Fruit fly (Drosophila melanogaster) whole organism, embryonic: Measurements from ENCODE around the gene Cdk1.

ENCODE experiments used
- Aef1 ChIP-seq: fragments of 200-800 bp; sonication (Bioruptor generic); IDR thresholded peaks from 3 replicates; pipeline ENCODE4 v1.3.6; 2022; ENCODE audit warnings: missing biosample characterization, missing genetic modification characterization
- Atf6 ChIP-seq: fragments of 200-800 bp; sonication (Bioruptor generic); IDR thresholded peaks from 2 replicates; pipeline ENCODE4 v1.3.6; 2022; ENCODE audit warnings: missing biosample characterization, missing genetic modification characterization
- Awh ChIP-seq: fragments of 200-800 bp; sonication (Bioruptor generic); IDR thresholded peaks from 2 replicates; pipeline ENCODE4, ENCODE4 v1.3.6; 2022; ENCODE audit warnings: missing biosample characterization, missing genetic modification characterization
- Bteb2 ChIP-seq: fragments of 200-800 bp; sonication (Bioruptor generic); optimal IDR thresholded peaks from 2 replicates; lab custom pipeline; 2016; ENCODE audit warnings: missing biosample characterization, missing genetic modification characterization
- CG10147 ChIP-seq: fragments of 200-800 bp; sonication (Bioruptor generic); optimal IDR thresholded peaks from 2 replicates; lab custom pipeline; 2019; ENCODE audit warnings: missing biosample characterization, mild to moderate bottlenecking, missing genetic modification characterization, moderate library complexity
- CG10431 ChIP-seq: fragments of 200-800 bp; sonication (Bioruptor generic); optimal IDR thresholded peaks from 3 replicates; lab custom pipeline; 2018; ENCODE audit warnings: missing biosample characterization, mild to moderate bottlenecking, missing genetic modification characterization
- CG10979 ChIP-seq: fragments of 200-800 bp; sonication (Bioruptor generic); optimal IDR thresholded peaks from 2 replicates; lab custom pipeline; 2018; ENCODE audit warnings: missing biosample characterization, mild to moderate bottlenecking, missing genetic modification characterization, moderate library complexity
- CG11247 ChIP-seq: fragments of 200-800 bp; sonication (Bioruptor generic); IDR thresholded peaks from 2 replicates; pipeline ENCODE4 v1.3.6; 2022; ENCODE audit warnings: missing biosample characterization, missing genetic modification characterization
- CG11560 ChIP-seq: fragments of 200-800 bp; sonication (Bioruptor generic); IDR thresholded peaks from 3 replicates; pipeline ENCODE4 v1.3.6; 2022; ENCODE audit warnings: missing biosample characterization, missing genetic modification characterization
- CG14014 ChIP-seq: fragments of 200-800 bp; sonication (Bioruptor generic); IDR thresholded peaks from 2 replicates; pipeline ENCODE4 v1.3.6; 2022; ENCODE audit warnings: missing biosample characterization, missing genetic modification characterization
- CG14667 ChIP-seq: fragments of 200-800 bp; sonication (Bioruptor generic); IDR thresholded peaks from 2 replicates; pipeline ENCODE4 v1.3.6; 2022; ENCODE audit warnings: missing biosample characterization, missing genetic modification characterization
- CG15073 ChIP-seq: fragments of 200-800 bp; sonication (Bioruptor generic); optimal IDR thresholded peaks from 2 replicates; lab custom pipeline; 2016; ENCODE audit warnings: missing biosample characterization, missing genetic modification characterization
- CG15601 ChIP-seq: fragments of 200-800 bp; sonication (Bioruptor generic); optimal IDR thresholded peaks from 3 replicates; lab custom pipeline; 2019; ENCODE audit warnings: missing biosample characterization, mild to moderate bottlenecking, missing genetic modification characterization, moderate library complexity
- CG17612 ChIP-seq: fragments of 200-800 bp; sonication (Bioruptor generic); IDR thresholded peaks from 2 replicates; pipeline ENCODE4 v1.3.6; 2022; ENCODE audit warnings: missing biosample characterization, missing genetic modification characterization
- CG31388 ChIP-seq: fragments of 200-800 bp; sonication (Bioruptor generic); optimal IDR thresholded peaks from 2 replicates; lab custom pipeline; 2016; ENCODE audit warnings: missing biosample characterization, missing genetic modification characterization
- CG3847 ChIP-seq: fragments of 200-800 bp; sonication (Bioruptor generic); IDR thresholded peaks from 2 replicates; pipeline ENCODE4 v1.3.6; 2022; ENCODE audit warnings: missing biosample characterization, missing genetic modification characterization
- CG42726 ChIP-seq: fragments of 200-800 bp; sonication (Bioruptor generic); IDR thresholded peaks from 2 replicates; pipeline ENCODE4 v1.3.6; 2022; ENCODE audit warnings: missing biosample characterization, missing genetic modification characterization; ENCODE audit not compliant: partially characterized antibody
- CG6854 ChIP-seq: fragments of 200-800 bp; sonication (Bioruptor generic); optimal IDR thresholded peaks from 3 replicates; lab custom pipeline; 2017; ENCODE audit warnings: missing biosample characterization, mild to moderate bottlenecking, missing genetic modification characterization
- CG7745 ChIP-seq: fragments of 200-800 bp; sonication (Bioruptor generic); optimal IDR thresholded peaks from 2 replicates; lab custom pipeline; 2018; ENCODE audit warnings: missing biosample characterization, mild to moderate bottlenecking, missing genetic modification characterization, moderate library complexity
- CG7928 ChIP-seq: fragments of 200-800 bp; sonication (Bioruptor generic); optimal IDR thresholded peaks from 2 replicates; lab custom pipeline; 2017; ENCODE audit warnings: missing biosample characterization, mild to moderate bottlenecking, missing genetic modification characterization
- CG8924 ChIP-seq: fragments of 200-800 bp; optimal IDR thresholded peaks from 3 replicates; lab custom pipeline; 2019; ENCODE audit warnings: missing biosample characterization, mild to moderate bottlenecking, missing genetic modification characterization, moderate library complexity
- CG9727 ChIP-seq: fragments of 200-800 bp; sonication (Bioruptor generic); optimal IDR thresholded peaks from 3 replicates; lab custom pipeline; 2017; ENCODE audit warnings: missing biosample characterization, mild to moderate bottlenecking, missing genetic modification characterization
- D19B ChIP-seq: fragments of 200-800 bp; sonication (Bioruptor generic); optimal IDR thresholded peaks from 2 replicates; lab custom pipeline; 2017; ENCODE audit warnings: missing biosample characterization, mild to moderate bottlenecking, missing genetic modification characterization
- Doc2 ChIP-seq: fragments of 200-800 bp; sonication (Bioruptor generic); IDR thresholded peaks from 2 replicates; pipeline ENCODE4 v1.3.6; 2022; ENCODE audit warnings: missing biosample characterization, missing genetic modification characterization
- HLH3B ChIP-seq: fragments of 200-800 bp; sonication (Bioruptor generic); IDR thresholded peaks from 2 replicates; pipeline ENCODE4 v1.3.6; 2022; ENCODE audit warnings: missing biosample characterization, missing genetic modification characterization
- HLH54F ChIP-seq: fragments of 200-800 bp; sonication (Bioruptor generic); optimal IDR thresholded peaks from 3 replicates; lab custom pipeline; 2016; ENCODE audit warnings: missing biosample characterization, missing genetic modification characterization
- Hr39 ChIP-seq: fragments of >200 bp; optimal IDR thresholded peaks from 2 replicates; lab custom pipeline; 2017
- Mad ChIP-seq: fragments of 200-800 bp; sonication (Bioruptor generic); optimal IDR thresholded peaks from 2 replicates; lab custom pipeline; 2016; ENCODE audit warnings: missing biosample characterization, missing genetic modification characterization
- Mrtf ChIP-seq: fragments of 200-800 bp; sonication (Bioruptor generic); IDR thresholded peaks from 3 replicates; pipeline ENCODE4 v1.3.6; 2022; ENCODE audit warnings: missing biosample characterization, missing genetic modification characterization
- Opbp ChIP-seq: fragments of 200-800 bp; sonication (Bioruptor generic); IDR thresholded peaks from 3 replicates; pipeline ENCODE4 v1.3.6; 2022; ENCODE audit warnings: missing biosample characterization, missing genetic modification characterization; ENCODE audit not compliant: partially characterized antibody
- Scr ChIP-seq: fragments of 200-800 bp; sonication (Bioruptor generic); IDR thresholded peaks from 2 replicates; pipeline ENCODE4 v1.3.6; 2022; ENCODE audit warnings: missing biosample characterization, missing genetic modification characterization; ENCODE audit not compliant: partially characterized antibody
- Spps ChIP-seq: fragments of 200-800 bp; sonication (Bioruptor generic); optimal IDR thresholded peaks from 2 replicates; lab custom pipeline; 2018; ENCODE audit warnings: missing biosample characterization, mild to moderate bottlenecking, missing genetic modification characterization
- Ssrp ChIP-seq: fragments of 200-800 bp; sonication (Bioruptor generic); optimal IDR thresholded peaks from 2 replicates; lab custom pipeline; 2018; ENCODE audit warnings: missing biosample characterization, mild to moderate bottlenecking, missing genetic modification characterization, moderate library complexity
- Taf1 ChIP-seq: fragments of 200-800 bp; sonication (Bioruptor generic); IDR thresholded peaks from 2 replicates; pipeline ENCODE4 v1.3.6; 2022; ENCODE audit warnings: missing biosample characterization, missing genetic modification characterization
- Tbp ChIP-seq: fragments of >200 bp; optimal IDR thresholded peaks from 2 replicates; lab custom pipeline; 2018; ENCODE audit warnings: missing biosample characterization, missing genetic modification characterization
- Vsx1 ChIP-seq: fragments of 200-800 bp; sonication (Bioruptor generic); optimal IDR thresholded peaks from 2 replicates; lab custom pipeline; 2017; ENCODE audit warnings: missing biosample characterization, mild to moderate bottlenecking, missing genetic modification characterization, missing genetic modification reagents
- Xrp1 ChIP-seq: fragments of 200-800 bp; sonication (Bioruptor generic); IDR thresholded peaks from 2 replicates; pipeline ENCODE4 v1.3.6; 2022; ENCODE audit warnings: missing biosample characterization, missing genetic modification characterization
- cwo ChIP-seq: fragments of 200-800 bp; sonication (Bioruptor generic); optimal IDR thresholded peaks from 3 replicates; lab custom pipeline; 2017; ENCODE audit warnings: missing biosample characterization, missing genetic modification characterization, mild to moderate bottlenecking, moderate library complexity, missing genetic modification reagents
- dati ChIP-seq: fragments of 200-800 bp; sonication (Bioruptor generic); IDR thresholded peaks from 2 replicates; pipeline ENCODE4 v1.3.6; 2022; ENCODE audit warnings: missing biosample characterization, missing genetic modification characterization
- grau ChIP-seq: fragments of 200-800 bp; optimal IDR thresholded peaks from 3 replicates; lab custom pipeline; 2019; ENCODE audit warnings: missing biosample characterization, mild to moderate bottlenecking, missing genetic modification characterization, moderate library complexity
- kay ChIP-seq: fragments of 200-800 bp; sonication (Bioruptor generic); optimal IDR thresholded peaks from 2 replicates; lab custom pipeline; 2016; ENCODE audit warnings: missing biosample characterization, missing genetic modification characterization
- lmd ChIP-seq: fragments of 200-800 bp; sonication (Bioruptor generic); IDR thresholded peaks from 2 replicates; pipeline ENCODE4 v1.3.6; 2022; ENCODE audit warnings: missing biosample characterization, missing genetic modification characterization
- nerfin-2 ChIP-seq: fragments of 200-800 bp; sonication (Bioruptor generic); IDR thresholded peaks from 2 replicates; pipeline ENCODE4 v1.3.6; 2022; ENCODE audit warnings: missing biosample characterization, missing genetic modification characterization; ENCODE audit not compliant: partially characterized antibody
- ranshi ChIP-seq: fragments of 200-800 bp; sonication (Bioruptor generic); IDR thresholded peaks from 2 replicates; pipeline ENCODE4 v1.3.6; 2022; ENCODE audit warnings: missing biosample characterization, missing genetic modification characterization
- scrt ChIP-seq: fragments of 200-800 bp; sonication (Bioruptor generic); optimal IDR thresholded peaks from 2 replicates; lab custom pipeline; 2018; ENCODE audit warnings: missing biosample characterization, mild to moderate bottlenecking, missing genetic modification characterization, moderate library complexity
- sd ChIP-seq: fragments of 200-800 bp; sonication (Bioruptor generic); optimal IDR thresholded peaks from 3 replicates; lab custom pipeline; 2018; ENCODE audit warnings: missing biosample characterization, mild to moderate bottlenecking, missing genetic modification characterization, moderate library complexity
- sna ChIP-seq: fragments of 200-800 bp; sonication (Bioruptor generic); IDR thresholded peaks from 2 replicates; pipeline ENCODE4 v1.3.6; 2022; ENCODE audit warnings: missing biosample characterization, missing genetic modification characterization; ENCODE audit not compliant: partially characterized antibody
- ssp ChIP-seq: fragments of 200-800 bp; sonication (Bioruptor generic); IDR thresholded peaks from 2 replicates; pipeline ENCODE4 v1.3.6; 2022; ENCODE audit warnings: missing biosample characterization, missing genetic modification characterization
- stwl ChIP-seq: fragments of 200-800 bp; sonication (Bioruptor generic); optimal IDR thresholded peaks from 3 replicates; lab custom pipeline; 2018; ENCODE audit warnings: missing biosample characterization, mild to moderate bottlenecking, missing genetic modification characterization, moderate library complexity
- toy ChIP-seq: fragments of 200-800 bp; sonication (Bioruptor generic); IDR thresholded peaks from 2 replicates; pipeline ENCODE4 v1.3.6; 2022; ENCODE audit warnings: missing biosample characterization, missing genetic modification characterization
- vvl ChIP-seq: fragments of 200-800 bp; sonication (Bioruptor generic); IDR thresholded peaks from 2 replicates; pipeline ENCODE4 v1.3.6; 2022; ENCODE audit warnings: missing biosample characterization, missing genetic modification characterization

The Cdk1 gene

DNA sequence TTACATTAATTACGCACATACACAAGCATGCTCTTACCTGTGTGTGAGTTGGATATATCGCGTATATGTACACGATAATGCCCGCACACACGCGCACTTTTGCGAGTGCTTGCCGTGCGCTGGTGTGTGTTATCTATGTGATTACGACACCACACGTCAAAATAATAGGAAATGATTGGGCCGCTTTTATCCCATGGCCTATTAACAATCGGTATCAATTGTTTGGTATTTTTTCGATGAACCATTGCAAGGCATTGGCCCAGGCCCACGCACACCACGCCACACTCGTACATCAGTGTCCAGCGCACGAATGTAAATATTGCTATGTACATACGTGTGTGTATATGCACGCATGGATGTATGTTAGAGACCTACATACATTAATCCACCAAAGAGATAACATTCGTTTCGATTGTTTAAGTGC is 51.2 kb downstream of the Cdk1 start (continued):
- TF ChIP-seq toy (GFP tag; lab: Robert Waterston, UW) (no peak), dati (no peak), kay (GFP tag; lab: Kevin White, UChicago) (peak; percentile 90), CG10147 (GFP tag; lab: Kevin White, UChicago) (peak; percentile 64), ranshi (GFP tag; lab: Robert Waterston, UW) (peak; percentile 46; the same call in 1 of the 2 replicates), CG42726 (peak; percentile 28; the same call in 1 of the 2 replicates), Doc2 (GFP tag; lab: Robert Waterston, UW) (no peak), CG6854 (GFP tag; lab: Kevin White, UChicago) (peak; percentile 71), CG11247 (GFP tag; lab: Robert Waterston, UW) (no peak), Bteb2 (GFP tag; lab: Kevin White, UChicago) (peak; percentile 36), CG15601 (tag; lab: Kevin White, UChicago) (peak; percentile 77), CG10431 (GFP tag; lab: Kevin White, UChicago) (peak; percentile 74), Vsx1 (GFP tag; lab: Kevin White, UChicago) (peak; percentile 75), Taf1 (GFP tag; lab: Robert Waterston, UW) (0 out of 2 replicates have a peak, but pooled peaks have one; percentile 24), Ssrp (tag; lab: Kevin White, UChicago) (no peak), CG17612 (GFP tag; lab: Robert Waterston, UW) (no peak), stwl (tag; lab: Kevin White, UChicago) (peak; percentile 65), CG9727 (peak; percentile 57), ssp (GFP tag; lab: Robert Waterston, UW) (no peak), Spps (tag; lab: Kevin White, UChicago) (peak; percentile 43), CG7745 (tag; lab: Kevin White, UChicago) (peak; percentile 66), sd (peak; percentile 93), D19B (peak; percentile 54), CG15073 (no peak), Awh (GFP tag; lab: Robert Waterston, UW) (peak; percentile 78; the same call in 1 of the 2 replicates), Mad (no peak), CG14667 (no peak), vvl (GFP tag; lab: Robert Waterston, UW) (peak; percentile 93), HLH3B (GFP tag; lab: Robert Waterston, UW) (peak; percentile 32; the same call in 1 of the 2 replicates), Xrp1 (GFP tag; lab: Robert Waterston, UW) (peak; percentile 67), sna (GFP tag; lab: Robert Waterston, UW) (peak; percentile 63), grau (tag; lab: Kevin White, UChicago) (peak; percentile 62), CG10979 (tag; lab: Kevin White, UChicago) (peak; percentile 44), lmd (GFP tag; lab: Robert Waterston, UW) (no peak), cwo (GFP tag; lab: Kevin White, UChicago) (peak; percentile 61), Scr (GFP tag; lab: Robert Waterston, UW) (peak; percentile 69), CG14014 (peak; percentile 56; the same call in 1 of the 2 replicates), CG31388 (GFP tag; lab: Kevin White, UChicago) (no peak), scrt (peak; percentile 50), CG11560 (tag; lab: Robert Waterston, UW) (no peak), Opbp (GFP tag; lab: Robert Waterston, UW) (no peak; the same call in 2 of the 3 replicates), CG8924 (tag; lab: Kevin White, UChicago) (peak; percentile 82), CG7928 (GFP tag; lab: Kevin White, UChicago) (no peak), Tbp (GFP tag; lab: Kevin White, UChicago) (no peak), Aef1 (GFP tag; lab: Robert Waterston, UW) (no peak), Mrtf (GFP tag; lab: Robert Waterston, UW) (no peak), HLH54F (peak; percentile 25), CG3847 (GFP tag; lab: Robert Waterston, UW) (no peak), Hr39 (lab: Kevin White, UChicago) (no peak), nerfin-2 (GFP tag; lab: Robert Waterston, UW) (no peak), Atf6 (GFP tag; lab: Robert Waterston, UW) (0 out of 2 replicates have a peak, but pooled peaks have one; percentile 62)
